Worm (Caenorhabditis elegans) whole organism, L4/young adult: ENCODE measurements around the gene ani-3.

Experiments
- W03F9.2 ChIP-seq: fragments of 150-350 bp; optimal IDR thresholded peaks from 2 replicates; lab custom pipeline; 2014; ENCODE audit warnings: missing biosample characterization, missing genetic modification characterization
- him-1 ChIP-seq: sonication (generic microtip); optimal IDR thresholded peaks from 2 replicates; lab custom pipeline; 2016; ENCODE audit warnings: missing genotype, missing genetic modification reagents, missing genetic modification characterization, missing compliant biosample characterization

DNA sequence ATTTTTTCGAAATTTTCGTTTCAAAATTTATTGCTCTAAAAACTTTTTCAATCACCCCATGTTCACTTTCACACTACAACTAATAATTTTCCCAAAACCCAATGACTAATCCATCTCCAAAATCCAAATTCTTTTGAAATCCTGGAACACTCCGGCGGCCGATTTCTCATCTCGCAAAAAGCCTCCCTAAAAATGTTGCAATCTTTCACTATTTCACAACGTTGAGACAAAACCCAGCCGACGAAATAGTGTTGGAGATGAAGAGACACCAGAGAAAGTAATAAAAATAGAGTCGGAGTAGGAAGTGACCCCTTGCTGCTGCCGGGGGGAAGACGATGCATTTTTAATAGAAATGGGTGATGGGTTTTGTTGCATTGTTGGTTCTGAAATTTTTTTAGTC lies 27.1 kb downstream of the ani-3 start:
- TF ChIP-seq him-1 (tag; lab: Kevin White, UChicago) (no peak), W03F9.2 (tag; lab: Kevin White, UChicago) (no peak)
